Worm (Caenorhabditis elegans) whole organism, young adult: ENCODE data around the gene nhr-127.

Source experiments
- B0261.1 ChIP-seq: sonication (generic microtip); optimal IDR thresholded peaks from 2 replicates; lab custom pipeline; 2016; ENCODE audit warnings: mild to moderate bottlenecking, missing genetic modification characterization, moderate library complexity, missing compliant biosample characterization
- B0336.3 ChIP-seq: fragments of 200-800 bp; sonication (Bioruptor generic); IDR thresholded peaks from 2 replicates; pipeline ENCODE4 v1.3.6; 2022; ENCODE audit warnings: missing genetic modification characterization, missing compliant biosample characterization
- C06A6.2 ChIP-seq: fragments of 200-800 bp; sonication (Bioruptor generic); conservative IDR thresholded peaks from 2 replicates; pipeline ENCODE4 v1.3.6; 2022; ENCODE audit warnings: missing genetic modification characterization, missing compliant biosample characterization
- F22D6.2 ChIP-seq: sonication (generic microtip); optimal IDR thresholded peaks from 2 replicates; lab custom pipeline; 2016; ENCODE audit warnings: mild to moderate bottlenecking, missing genetic modification characterization, missing compliant biosample characterization
- F33H1.4 ChIP-seq: fragments of 200-800 bp; sonication (Bioruptor generic); IDR thresholded peaks from 2 replicates; pipeline ENCODE4 v1.3.6; 2022; ENCODE audit warnings: missing genetic modification reagents, missing genetic modification characterization, missing compliant biosample characterization
- F37B4.10 ChIP-seq: fragments of 200-800 bp; sonication (Bioruptor generic); IDR thresholded peaks from 2 replicates; pipeline ENCODE4 v1.3.6; 2022; ENCODE audit warnings: missing genetic modification characterization, missing compliant biosample characterization
- F39B2.1 ChIP-seq: fragments of 200-800 bp; sonication (Bioruptor generic); IDR thresholded peaks from 2 replicates; pipeline ENCODE4 v1.3.6; 2022; ENCODE audit warnings: missing genetic modification reagents, missing genetic modification characterization, missing compliant biosample characterization
- F49E8.2 ChIP-seq: sonication (generic microtip); optimal IDR thresholded peaks from 3 replicates; lab custom pipeline; 2017; ENCODE audit warnings: missing genetic modification characterization, mild to moderate bottlenecking, missing compliant biosample characterization, antibody characterized with exemption, moderate library complexity; ENCODE audit not compliant: insufficient read depth
- F52B5.7 ChIP-seq: sonication (generic microtip); optimal IDR thresholded peaks from 2 replicates; lab custom pipeline; 2016; ENCODE audit warnings: mild to moderate bottlenecking, missing genetic modification characterization, missing compliant biosample characterization
- T26A5.8 ChIP-seq: sonication (generic microtip); optimal IDR thresholded peaks from 2 replicates; lab custom pipeline; 2016; ENCODE audit warnings: missing genetic modification characterization, missing compliant biosample characterization
- Y53G8AR.9 ChIP-seq: fragments of 200-800 bp; sonication (Bioruptor generic); conservative IDR thresholded peaks from 2 replicates; pipeline ENCODE4 v1.3.6; 2022; ENCODE audit warnings: missing genetic modification reagents, missing genetic modification characterization, missing compliant biosample characterization
- Y67H2A.10 ChIP-seq: fragments of 200-800 bp; sonication (Bioruptor generic); conservative IDR thresholded peaks from 2 replicates; pipeline ENCODE4 v1.3.6; 2022; ENCODE audit warnings: missing genetic modification reagents, missing genetic modification characterization, missing compliant biosample characterization
- Y79H2A.3 ChIP-seq: fragments of 200-800 bp; sonication (Bioruptor generic); conservative IDR thresholded peaks from 2 replicates; pipeline ENCODE4 v1.3.6; 2022; ENCODE audit warnings: missing genetic modification reagents, missing genetic modification characterization, missing compliant biosample characterization
- ZK185.1 ChIP-seq: sonication (generic microtip); optimal IDR thresholded peaks from 2 replicates; lab custom pipeline; 2016; ENCODE audit warnings: mild to moderate bottlenecking, missing genetic modification characterization, missing compliant biosample characterization; ENCODE audit not compliant: poor library complexity, severe bottlenecking
- aptf-2 ChIP-seq: fragments of 200-800 bp; sonication (Bioruptor generic); conservative IDR thresholded peaks from 2 replicates; pipeline ENCODE4 v1.3.6; 2022; ENCODE audit warnings: missing genetic modification reagents, missing genetic modification characterization, missing compliant biosample characterization
- attf-6 ChIP-seq: fragments of 200-800 bp; sonication (Bioruptor generic); IDR thresholded peaks from 2 replicates; pipeline ENCODE4 v1.3.6; 2022; ENCODE audit warnings: missing genetic modification reagents, missing genetic modification characterization, missing compliant biosample characterization
- bed-1 ChIP-seq: fragments of 200-800 bp; sonication (Bioruptor generic); IDR thresholded peaks from 2 replicates; pipeline ENCODE4 v1.3.6; 2022; ENCODE audit warnings: missing genetic modification reagents, missing genetic modification characterization, missing compliant biosample characterization
- ccch-3 ChIP-seq: fragments of 200-800 bp; sonication (Bioruptor generic); optimal IDR thresholded peaks from 2 replicates; lab custom pipeline; 2018; ENCODE audit warnings: mild to moderate bottlenecking, missing genetic modification characterization, missing compliant biosample characterization
- cebp-2 ChIP-seq: fragments of 200-800 bp; sonication (Bioruptor generic); IDR thresholded peaks from 2 replicates; pipeline ENCODE4 v1.3.6; 2022; ENCODE audit warnings: missing genetic modification characterization, missing compliant biosample characterization
- ceh-100 ChIP-seq: fragments of 200-800 bp; sonication (Bioruptor generic); IDR thresholded peaks from 2 replicates; pipeline ENCODE4 v1.3.6; 2022; ENCODE audit warnings: missing genetic modification reagents, missing genetic modification characterization, missing compliant biosample characterization
- ceh-27 ChIP-seq: fragments of 200-800 bp; sonication (Bioruptor generic); optimal IDR thresholded peaks from 2 replicates; lab custom pipeline; 2018; ENCODE audit warnings: mild to moderate bottlenecking, missing genetic modification characterization, moderate library complexity, missing compliant biosample characterization
- ceh-58 ChIP-seq: fragments of 200-800 bp; sonication (Bioruptor generic); IDR thresholded peaks from 2 replicates; pipeline ENCODE4 v1.3.6; 2022; ENCODE audit warnings: missing genetic modification characterization, missing compliant biosample characterization
- die-1 ChIP-seq: sonication (generic microtip); optimal IDR thresholded peaks from 2 replicates; lab custom pipeline; 2016; ENCODE audit warnings: missing genotype, mild to moderate bottlenecking, missing genetic modification characterization, missing compliant biosample characterization
- ets-4 ChIP-seq: fragments of 200-800 bp; sonication (Bioruptor generic); optimal IDR thresholded peaks from 2 replicates; lab custom pipeline; 2018; ENCODE audit warnings: mild to moderate bottlenecking, missing genetic modification characterization, missing compliant biosample characterization
- fkh-3 ChIP-seq: sonication (generic microtip); optimal IDR thresholded peaks from 2 replicates; lab custom pipeline; 2016; ENCODE audit warnings: mild to moderate bottlenecking, missing genetic modification characterization, missing compliant biosample characterization
- gei-17 ChIP-seq: fragments of 200-800 bp; sonication (Bioruptor generic); optimal IDR thresholded peaks from 2 replicates; lab custom pipeline; 2018; ENCODE audit warnings: mild to moderate bottlenecking, missing genetic modification characterization, missing compliant biosample characterization
- hlh-26 ChIP-seq: fragments of 200-800 bp; sonication (Bioruptor generic); conservative IDR thresholded peaks from 2 replicates; pipeline ENCODE4 v1.3.6; 2022; ENCODE audit warnings: missing genetic modification reagents, missing genetic modification characterization, missing compliant biosample characterization
- hmg-1.2 ChIP-seq: fragments of 200-800 bp; sonication (Bioruptor generic); IDR thresholded peaks from 2 replicates; pipeline ENCODE4 v1.3.6; 2022; ENCODE audit warnings: missing genetic modification reagents, missing genetic modification characterization, missing compliant biosample characterization
- hrde-1 ChIP-seq: sonication (generic microtip); optimal IDR thresholded peaks from 2 replicates; lab custom pipeline; 2016; ENCODE audit warnings: missing genetic modification characterization, mild to moderate bottlenecking, missing compliant biosample characterization, moderate library complexity, missing genotype, missing genetic modification reagents, borderline replicate concordance
- hsf-1 ChIP-seq: fragments of 200-800 bp; sonication (Bioruptor generic); IDR thresholded peaks from 2 replicates; pipeline ENCODE4 v1.3.6; 2022; ENCODE audit warnings: missing genetic modification reagents, missing genetic modification characterization, missing compliant biosample characterization
- lag-1 ChIP-seq: fragments of 200-800 bp; sonication (Bioruptor generic); IDR thresholded peaks from 2 replicates; pipeline ENCODE4 v1.3.6; 2022; ENCODE audit warnings: missing genetic modification reagents, missing genetic modification characterization, missing compliant biosample characterization
- let-526 ChIP-seq: fragments of 200-800 bp; sonication (Bioruptor generic); IDR thresholded peaks from 2 replicates; pipeline ENCODE4 v1.3.6; 2022; ENCODE audit warnings: missing genetic modification reagents, missing genetic modification characterization, missing compliant biosample characterization
- lin-26 ChIP-seq: fragments of 200-800 bp; sonication (Bioruptor generic); IDR thresholded peaks from 2 replicates; pipeline ENCODE4 v1.3.6; 2022; ENCODE audit warnings: missing genetic modification reagents, missing genetic modification characterization, missing compliant biosample characterization
- madf-3 ChIP-seq: fragments of 200-800 bp; sonication (Bioruptor generic); IDR thresholded peaks from 2 replicates; pipeline ENCODE4 v1.3.6; 2022; ENCODE audit warnings: missing genetic modification reagents, missing genetic modification characterization, missing compliant biosample characterization
- nhr-27 ChIP-seq: fragments of 200-800 bp; sonication (Bioruptor generic); optimal IDR thresholded peaks from 2 replicates; lab custom pipeline; 2018; ENCODE audit warnings: mild to moderate bottlenecking, missing genetic modification characterization, moderate library complexity, missing compliant biosample characterization
- rec-8 ChIP-seq, 2 experiments: sonication (generic microtip); optimal IDR thresholded peaks; 2 replicates each; lab custom pipeline; 2016; ENCODE audit warnings: mild to moderate bottlenecking in 2 of 2, missing genetic modification characterization in 2 of 2, missing genetic modification reagents in 2 of 2, missing genotype in 2 of 2, missing biosample characterization in 1 of 2, missing compliant biosample characterization in 1 of 2, moderate library complexity in 1 of 2
- sdz-38 ChIP-seq: sonication (generic microtip); optimal IDR thresholded peaks from 2 replicates; lab custom pipeline; 2016; ENCODE audit warnings: missing genotype, missing genetic modification characterization, missing compliant biosample characterization
- snpc-3.4 ChIP-seq: sonication (generic microtip); optimal IDR thresholded peaks from 2 replicates; lab custom pipeline; 2017; ENCODE audit warnings: missing genetic modification characterization, mild to moderate bottlenecking, missing compliant biosample characterization, antibody characterized with exemption, moderate library complexity, missing genotype, missing genetic modification reagents
- tbx-9 ChIP-seq: sonication (generic microtip); optimal IDR thresholded peaks from 2 replicates; lab custom pipeline; 2016; ENCODE audit warnings: borderline replicate concordance, missing genetic modification characterization, inconsistent platforms, missing compliant biosample characterization
- zfh-2 ChIP-seq: fragments of 200-800 bp; sonication (Bioruptor generic); conservative IDR thresholded peaks from 2 replicates; pipeline ENCODE4 v1.3.6; 2022; ENCODE audit warnings: missing genetic modification reagents, missing genetic modification characterization, missing compliant biosample characterization
- ztf-22 ChIP-seq: fragments of 200-800 bp; sonication (Bioruptor generic); optimal IDR thresholded peaks from 2 replicates; lab custom pipeline; 2018; ENCODE audit warnings: mild to moderate bottlenecking, missing genetic modification characterization, moderate library complexity, missing compliant biosample characterization

nhr-127 gene

DNA sequence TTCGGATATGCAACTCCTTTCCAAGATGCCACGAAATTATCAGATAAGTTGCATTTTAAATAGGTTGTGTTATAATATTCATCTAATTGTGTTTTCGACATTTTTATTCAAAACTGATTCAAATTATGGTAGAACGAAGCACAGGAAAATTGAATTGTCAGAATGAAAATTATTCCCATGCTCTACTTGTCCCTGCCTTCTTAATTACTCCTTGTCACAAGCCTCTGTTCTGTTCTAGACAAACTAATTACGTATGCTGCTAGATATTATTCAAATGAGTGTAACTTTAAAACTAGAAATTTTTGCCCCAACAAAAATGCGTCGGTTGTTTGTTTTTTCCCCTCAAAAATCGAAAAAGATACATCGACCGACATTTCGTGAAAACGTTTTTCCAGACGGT lies 15.7 kb upstream of the nhr-127 start, which contains the start of gene srh-104:
Gene srh-104, minus strand, starts transcription at position 101 of the 400 bp plus-strand sequence.
- no peak for TF ChIP-seq lin-26 (GFP tag; lab: Robert Waterston, UW)
- TF ChIP-seq die-1 (tag; lab: Kevin White, UChicago): no peak
- TF ChIP-seq ZK185.1 (tag; lab: Kevin White, UChicago): no peak
- TF ChIP-seq ccch-3: no peak
- TF ChIP-seq hlh-26 (GFP tag; lab: Robert Waterston, UW): no peak
- TF ChIP-seq Y67H2A.10: no peak
- TF ChIP-seq madf-3 (GFP tag; lab: Robert Waterston, UW): no peak
- no peak for TF ChIP-seq F52B5.7 (tag; lab: Kevin White, UChicago)
- no peak for TF ChIP-seq sdz-38 (tag; lab: Kevin White, UChicago)
- no peak for TF ChIP-seq tbx-9
- TF ChIP-seq C06A6.2 (GFP tag; lab: Robert Waterston, UW): no peak

DNA sequence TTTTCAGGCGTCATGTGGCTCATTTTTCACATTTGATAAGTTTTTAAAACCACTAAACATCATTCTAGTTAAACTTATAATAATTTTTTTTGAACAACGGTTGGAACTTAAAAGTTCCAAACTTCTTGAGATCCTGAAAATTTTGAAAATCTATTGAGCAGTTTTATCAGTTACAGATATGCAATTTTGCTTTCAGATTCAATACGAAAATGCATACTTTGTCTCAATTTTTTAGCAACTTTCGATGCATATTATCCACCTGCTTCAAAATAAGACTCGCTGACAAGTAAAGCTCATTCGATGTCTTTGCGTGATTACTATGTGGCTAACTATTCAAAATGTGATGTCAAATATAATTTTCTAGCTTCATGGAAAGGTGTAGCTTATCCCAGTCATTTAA lies 13.2 kb upstream of the nhr-127 start, which contains the start of gene srh-95:
Gene srh-95, plus strand, starts transcription at position 301 of the 400 bp plus-strand sequence.
- no peak for TF ChIP-seq Y53G8AR.9
- no peak for TF ChIP-seq lag-1 (GFP tag; lab: Robert Waterston, UW)
- TF ChIP-seq hsf-1 (GFP tag; lab: Robert Waterston, UW): no peak

DNA sequence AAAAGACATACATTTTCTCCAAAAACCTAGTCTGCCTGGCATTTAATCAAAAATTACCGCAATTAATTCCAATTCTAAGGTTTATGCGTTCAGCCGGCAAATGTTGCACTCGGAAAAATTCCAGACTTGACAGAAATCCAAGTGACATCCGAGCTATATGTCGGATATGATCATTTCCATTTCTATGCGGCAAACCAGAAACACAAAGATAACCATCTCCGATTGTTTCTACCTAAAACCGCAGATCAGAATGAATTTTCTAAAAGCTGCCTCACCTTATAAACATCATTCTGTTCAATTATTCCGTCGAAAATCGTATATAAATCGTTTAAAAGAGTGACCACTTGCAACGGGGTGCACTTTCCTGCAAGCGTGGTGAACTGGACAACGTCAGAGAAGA lies 10.7 kb upstream of the nhr-127 start:
- TF ChIP-seq gei-17 (GFP tag; lab: Kevin White, UChicago) (no peak), rec-8 (tag; optimal IDR thresholded peaks at IDR 0.05; lab: Kevin White, UChicago) (no peak), Y79H2A.3 (GFP tag; lab: Robert Waterston, UW) (no peak), snpc-3.4 (tag; lab: Kevin White, UChicago) (no peak), ets-4 (no peak), hmg-1.2 (no peak), hrde-1 (tag; lab: Kevin White, UChicago) (no peak), hsf-1 (GFP tag; lab: Robert Waterston, UW) (no peak), zfh-2 (GFP tag; lab: Robert Waterston, UW) (no peak), die-1 (tag; lab: Kevin White, UChicago) (no peak), B0336.3 (GFP tag; lab: Robert Waterston, UW) (no peak), fkh-3 (tag; lab: Kevin White, UChicago) (no peak), attf-6 (GFP tag; lab: Robert Waterston, UW) (no peak), cebp-2 (no peak), aptf-2 (no peak), ceh-27 (GFP tag; lab: Kevin White, UChicago) (no peak), T26A5.8 (no peak), F37B4.10 (GFP tag; lab: Robert Waterston, UW) (no peak)
- TF ChIP-seq, all 124 proteins: peak for 0

DNA sequence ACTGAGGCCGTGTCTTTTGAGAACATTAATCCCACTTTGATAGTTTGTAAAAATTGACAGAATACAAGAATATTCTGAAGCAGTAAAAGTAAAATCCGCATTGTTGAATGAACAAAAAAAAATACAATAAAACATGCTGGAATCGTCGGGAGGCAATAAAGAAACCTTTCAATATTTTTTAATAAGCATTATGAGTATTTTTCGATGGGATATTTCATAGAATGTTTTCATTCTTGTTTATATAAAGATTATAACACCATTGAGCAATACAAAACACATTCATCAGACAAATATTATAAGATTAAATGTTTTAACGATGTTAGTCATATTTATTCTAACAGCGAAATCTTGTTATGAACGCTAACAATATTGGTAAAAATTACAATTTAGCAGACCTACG lies 6.1 kb upstream of the nhr-127 start, which contains the start of gene gcy-20:
Gene gcy-20, minus strand, starts transcription at position 101 of the 400 bp plus-strand sequence.
- TF ChIP-seq F33H1.4 (GFP tag; lab: Robert Waterston, UW): no peak
- TF ChIP-seq T26A5.8: no peak
- TF ChIP-seq Y79H2A.3 (GFP tag; lab: Robert Waterston, UW): no peak

DNA sequence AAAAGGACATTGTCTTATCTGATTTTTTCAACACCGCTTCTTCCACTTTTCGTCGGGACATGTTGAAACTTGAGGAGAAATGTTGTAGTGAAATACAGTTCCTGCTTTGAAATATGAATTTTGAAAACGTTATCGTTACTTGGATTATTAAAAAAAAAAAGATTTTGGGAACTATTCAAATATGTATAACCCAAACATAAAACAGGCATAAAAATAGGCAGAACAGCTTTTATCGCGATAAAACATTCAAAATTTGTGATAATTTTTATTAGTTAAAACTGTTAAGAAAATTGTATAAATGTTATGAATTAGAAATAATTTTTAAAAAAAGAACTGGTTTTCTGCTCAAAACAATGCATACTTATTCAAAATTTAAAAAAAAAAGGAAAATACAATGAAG lies 3.4 kb upstream of the nhr-127 start, which contains the start of gene bgnt-1.3:
Gene bgnt-1.3, minus strand, starts transcription at position 101 of the 400 bp plus-strand sequence.
- TF ChIP-seq fkh-3 (tag; lab: Kevin White, UChicago) (no peak), F39B2.1 (GFP tag; lab: Robert Waterston, UW) (no peak), ztf-22 (GFP tag; lab: Kevin White, UChicago) (no peak), aptf-2 (no peak), bed-1 (GFP tag; lab: Robert Waterston, UW) (no peak), ceh-100 (GFP tag; lab: Robert Waterston, UW) (no peak), F49E8.2 (tag; lab: Kevin White, UChicago) (no peak), ccch-3 (no peak), F22D6.2 (tag; lab: Kevin White, UChicago) (no peak), ZK185.1 (tag; lab: Kevin White, UChicago) (no peak), cebp-2 (no peak), nhr-27 (tag; lab: Kevin White, UChicago) (no peak), ceh-27 (GFP tag; lab: Kevin White, UChicago) (no peak), let-526 (GFP tag; lab: Robert Waterston, UW) (no peak), B0261.1 (tag; lab: Kevin White, UChicago) (no peak), ceh-58 (no peak)
- TF ChIP-seq, all 124 proteins: peak for 0
